Worm (Caenorhabditis elegans) whole organism, midembryonic: Measurements from ENCODE around the gene rbr-2.

ENCODE experiments used
- cog-1 ChIP-seq: sonication (generic microtip); optimal IDR thresholded peaks from 2 replicates; lab custom pipeline; 2016; ENCODE audit warnings: missing genetic modification characterization, missing compliant biosample characterization
- med-1 ChIP-seq: sonication (generic microtip); optimal IDR thresholded peaks from 2 replicates; lab custom pipeline; 2017; ENCODE audit warnings: missing genetic modification characterization, mild to moderate bottlenecking, missing compliant biosample characterization, antibody characterized with exemption, missing genetic modification reagents; ENCODE audit not compliant: insufficient read depth
- tab-1 ChIP-seq: fragments of 200-800 bp; sonication (Bioruptor generic); IDR thresholded peaks from 2 replicates; pipeline ENCODE4 v1.3.6; 2022; ENCODE audit warnings: missing genetic modification characterization, missing compliant biosample characterization

DNA sequence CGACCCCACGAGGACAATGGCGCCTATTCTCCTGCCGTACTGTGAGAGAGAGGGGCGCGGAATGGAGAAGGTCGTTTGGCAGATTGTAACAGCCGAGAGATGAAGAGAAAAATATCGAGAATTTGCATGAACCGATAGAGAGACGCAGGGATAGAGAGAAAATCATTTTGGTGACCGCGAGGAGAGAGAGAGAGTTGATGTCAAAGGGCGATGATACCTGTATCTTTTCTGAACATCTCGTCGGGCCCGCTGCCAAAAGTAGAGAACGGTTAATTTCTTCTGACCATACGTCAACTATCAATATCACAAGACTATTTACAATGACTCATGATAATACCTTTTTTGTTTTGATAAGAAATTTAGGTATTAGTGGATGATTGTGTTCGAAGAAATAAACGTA, 56.1 kb downstream of the rbr-2 start:
- no peak for TF ChIP-seq cog-1 (tag; lab: Kevin White, UChicago)
- no peak for TF ChIP-seq med-1
- no peak for TF ChIP-seq tab-1 (GFP tag; lab: Robert Waterston, UW)
